Worm (Caenorhabditis elegans) whole organism, L1 larva: ENCODE data around the gene F45E1.2.

Source experiments
- C16A3.4 ChIP-seq: fragments of 150-350 bp; optimal IDR thresholded peaks from 2 replicates; lab custom pipeline; 2014; ENCODE audit warnings: missing biosample characterization, missing genetic modification characterization
- C34B4.2 ChIP-seq: sonication (generic microtip); optimal IDR thresholded peaks from 2 replicates; lab custom pipeline; 2017; ENCODE audit warnings: mild to moderate bottlenecking, missing genetic modification characterization, missing compliant biosample characterization
- F16B12.6 ChIP-seq: fragments of 150-350 bp; optimal IDR thresholded peaks from 2 replicates; lab custom pipeline; 2014; ENCODE audit warnings: missing biosample characterization, missing genetic modification characterization
- Y116A8C.19 ChIP-seq: sonication (generic microtip); optimal IDR thresholded peaks from 2 replicates; lab custom pipeline; 2016; ENCODE audit warnings: missing compliant biosample characterization, missing genetic modification characterization, borderline replicate concordance
- aha-1 ChIP-seq: fragments of 150-350 bp; optimal IDR thresholded peaks from 2 replicates; lab custom pipeline; 2014; ENCODE audit warnings: missing biosample characterization, missing genetic modification characterization
- aly-2 ChIP-seq: fragments of 150-350 bp; optimal IDR thresholded peaks from 2 replicates; lab custom pipeline; 2014; ENCODE audit warnings: missing biosample characterization, missing genetic modification characterization
- ama-1 ChIP-seq: fragments of 150-350 bp; optimal IDR thresholded peaks from 2 replicates; lab custom pipeline; 2014
- ceh-63 ChIP-seq: fragments of 200-800 bp; sonication (Bioruptor generic); optimal IDR thresholded peaks from 2 replicates; lab custom pipeline; 2018; ENCODE audit warnings: mild to moderate bottlenecking, missing genetic modification characterization, missing compliant biosample characterization
- ceh-8 ChIP-seq: fragments of 200-800 bp; sonication (Bioruptor generic); optimal IDR thresholded peaks from 2 replicates; lab custom pipeline; 2018; ENCODE audit warnings: mild to moderate bottlenecking, missing genetic modification characterization, moderate library complexity, missing compliant biosample characterization
- ceh-82 ChIP-seq, 3 experiments: fragments of 150-350 bp in 1 of 3; sonication (generic microtip) in 2 of 3; optimal IDR thresholded peaks; 2 replicates each; lab custom pipeline; 2014 to 2017; ENCODE audit warnings: missing biosample characterization in 3 of 3, missing genetic modification characterization in 3 of 3
- ceh-88 ChIP-seq: fragments of 200-800 bp; sonication (Bioruptor generic); IDR thresholded peaks from 2 replicates; pipeline ENCODE4 v1.3.6; 2022; ENCODE audit warnings: missing genetic modification characterization, missing compliant biosample characterization
- ces-1 ChIP-seq: fragments of 150-350 bp; optimal IDR thresholded peaks from 2 replicates; lab custom pipeline; 2014; ENCODE audit warnings: missing biosample characterization, missing genetic modification reagents, missing genetic modification characterization
- dsc-1 ChIP-seq: sonication (generic microtip); optimal IDR thresholded peaks from 2 replicates; lab custom pipeline; 2016; ENCODE audit warnings: mild to moderate bottlenecking, missing genetic modification characterization, missing compliant biosample characterization
- efl-1 ChIP-seq, 4 experiments: fragments of 150-350 bp; optimal IDR thresholded peaks in 3 of 4; peaks in 1 of 4; 1 replicate in 1 of 4; 2 replicates in 3 of 4; lab custom pipeline; 2014; ENCODE audit warnings: missing biosample characterization in 2 of 4, missing genetic modification characterization in 2 of 4, missing genetic modification reagents in 2 of 4
- efl-3 ChIP-seq: fragments of 200-800 bp; sonication (Bioruptor generic); optimal IDR thresholded peaks from 2 replicates; lab custom pipeline; 2018; ENCODE audit warnings: mild to moderate bottlenecking, missing genetic modification characterization, missing compliant biosample characterization
- egl-27 ChIP-seq, 2 experiments: fragments of 150-350 bp in 1 of 2; sonication (generic microtip); optimal IDR thresholded peaks; 3 replicates each; lab custom pipeline; 2017 to 2018; ENCODE audit warnings: missing biosample characterization in 2 of 2, missing genetic modification characterization in 2 of 2, missing genetic modification reagents in 2 of 2
- elt-2 ChIP-seq: sonication (generic microtip); optimal IDR thresholded peaks from 2 replicates; lab custom pipeline; 2016; ENCODE audit warnings: missing genetic modification characterization, mild to moderate bottlenecking, inconsistent platforms, missing compliant biosample characterization, missing genetic modification reagents
- elt-3 ChIP-seq, 6 experiments: fragments of 150-350 bp in 1 of 6; sonication (generic microtip); optimal IDR thresholded peaks; 2 replicates each; lab custom pipeline; 2017 to 2018; ENCODE audit warnings: missing biosample characterization in 6 of 6, missing genetic modification characterization in 6 of 6, inconsistent platforms in 1 of 6
- fkh-10 ChIP-seq: sonication (generic microtip); optimal IDR thresholded peaks from 2 replicates; lab custom pipeline; 2017; ENCODE audit warnings: missing biosample characterization, missing genetic modification reagents, missing genetic modification characterization
- fkh-4 ChIP-seq: sonication (generic microtip); optimal IDR thresholded peaks from 2 replicates; lab custom pipeline; 2016; ENCODE audit warnings: missing compliant biosample characterization, missing genetic modification characterization, borderline replicate concordance
- fkh-8 ChIP-seq: sonication (generic microtip); optimal IDR thresholded peaks from 2 replicates; lab custom pipeline; 2016; ENCODE audit warnings: mild to moderate bottlenecking, missing genetic modification characterization, missing compliant biosample characterization
- fos-1 ChIP-seq: fragments of 150-350 bp; optimal IDR thresholded peaks from 2 replicates; lab custom pipeline; 2014; ENCODE audit warnings: missing biosample characterization, missing genetic modification characterization
- grh-1 ChIP-seq: fragments of 200-800 bp; sonication (Bioruptor generic); IDR thresholded peaks from 2 replicates; pipeline ENCODE4 v1.3.6; 2022; ENCODE audit warnings: missing genetic modification reagents, missing genetic modification characterization, missing compliant biosample characterization
- hlh-17 ChIP-seq: fragments of 200-800 bp; sonication (Bioruptor generic); optimal IDR thresholded peaks from 2 replicates; lab custom pipeline; 2018; ENCODE audit warnings: missing genetic modification characterization, mild to moderate bottlenecking, missing compliant biosample characterization, moderate library complexity, borderline replicate concordance
- hlh-4 ChIP-seq: sonication (generic microtip); optimal IDR thresholded peaks from 2 replicates; lab custom pipeline; 2016; ENCODE audit warnings: mild to moderate bottlenecking, missing genetic modification characterization, missing compliant biosample characterization
- irx-1 ChIP-seq: sonication (generic microtip); optimal IDR thresholded peaks from 2 replicates; lab custom pipeline; 2016; ENCODE audit warnings: missing genetic modification characterization, missing compliant biosample characterization
- isw-1 ChIP-seq: fragments of 200-800 bp; sonication (Bioruptor generic); IDR thresholded peaks from 2 replicates; pipeline ENCODE4 v1.3.6; 2022; ENCODE audit warnings: missing genetic modification characterization, missing compliant biosample characterization
- jun-1 ChIP-seq: fragments of 150-350 bp; optimal IDR thresholded peaks from 2 replicates; lab custom pipeline; 2014; ENCODE audit warnings: missing biosample characterization, missing genetic modification reagents, missing genetic modification characterization
- lir-3 ChIP-seq: sonication (generic microtip); optimal IDR thresholded peaks from 2 replicates; lab custom pipeline; 2016; ENCODE audit warnings: mild to moderate bottlenecking, missing genetic modification characterization, moderate library complexity, missing compliant biosample characterization; ENCODE audit not compliant: poor library complexity
- mab-9 ChIP-seq: fragments of 200-800 bp; sonication (Bioruptor generic); IDR thresholded peaks from 2 replicates; pipeline ENCODE4 v1.3.6; 2022; ENCODE audit warnings: missing genetic modification reagents, missing genetic modification characterization, missing compliant biosample characterization
- mdl-1 ChIP-seq, 2 experiments: fragments of 150-350 bp; optimal IDR thresholded peaks; 2 replicates each; lab custom pipeline; 2014 to 2017; ENCODE audit warnings: missing biosample characterization in 2 of 2, missing genetic modification characterization in 2 of 2, inconsistent platforms in 1 of 2
- mef-2 ChIP-seq: fragments of 150-350 bp; optimal IDR thresholded peaks from 2 replicates; lab custom pipeline; 2014; ENCODE audit warnings: missing biosample characterization, missing genetic modification characterization
- mep-1 ChIP-seq: fragments of 150-350 bp; optimal IDR thresholded peaks from 2 replicates; lab custom pipeline; 2014; ENCODE audit warnings: missing biosample characterization, missing genetic modification characterization
- nhr-71 ChIP-seq: sonication (generic microtip); optimal IDR thresholded peaks from 2 replicates; lab custom pipeline; 2016; ENCODE audit warnings: mild to moderate bottlenecking, missing genetic modification characterization, moderate library complexity, missing compliant biosample characterization
- nhr-77 ChIP-seq: fragments of 150-350 bp; optimal IDR thresholded peaks from 2 replicates; lab custom pipeline; 2014; ENCODE audit warnings: missing biosample characterization, missing genetic modification characterization
- nhr-84 ChIP-seq: sonication (generic microtip); optimal IDR thresholded peaks from 2 replicates; lab custom pipeline; 2017; ENCODE audit warnings: missing biosample characterization, missing genetic modification characterization
- nhr-85 ChIP-seq: sonication (generic microtip); peaks from one replicate; lab custom pipeline; 2016; ENCODE audit warnings: missing genetic modification characterization, inconsistent platforms, missing compliant biosample characterization
- nhr-90 ChIP-seq: sonication (generic microtip); optimal IDR thresholded peaks from 2 replicates; lab custom pipeline; 2016; ENCODE audit warnings: mild to moderate bottlenecking, missing genetic modification characterization, missing compliant biosample characterization; ENCODE audit not compliant: poor library complexity
- pag-3 ChIP-seq: sonication (generic microtip); optimal IDR thresholded peaks from 2 replicates; lab custom pipeline; 2017; ENCODE audit warnings: missing genetic modification characterization, mild to moderate bottlenecking, missing compliant biosample characterization, antibody characterized with exemption, borderline replicate concordance; ENCODE audit not compliant: insufficient read depth
- rnt-1 ChIP-seq: sonication (generic microtip); optimal IDR thresholded peaks from 2 replicates; lab custom pipeline; 2016; ENCODE audit warnings: mild to moderate bottlenecking, missing genetic modification characterization, moderate library complexity, missing compliant biosample characterization
- skn-1 ChIP-seq: fragments of 150-350 bp; optimal IDR thresholded peaks from 2 replicates; lab custom pipeline; 2014; ENCODE audit warnings: missing biosample characterization, missing genetic modification characterization
- snpc-4 ChIP-seq: fragments of 150-350 bp; optimal IDR thresholded peaks from 2 replicates; lab custom pipeline; 2014; ENCODE audit warnings: missing biosample characterization, missing genetic modification characterization
- sox-4 ChIP-seq: sonication (generic microtip); optimal IDR thresholded peaks from 2 replicates; lab custom pipeline; 2016; ENCODE audit warnings: missing genetic modification characterization, missing compliant biosample characterization
- sptf-1 ChIP-seq: fragments of 150-350 bp; optimal IDR thresholded peaks from 2 replicates; lab custom pipeline; 2014; ENCODE audit warnings: missing biosample characterization, missing genetic modification characterization
- sup-37 ChIP-seq: fragments of 200-800 bp; sonication (Bioruptor generic); optimal IDR thresholded peaks from 2 replicates; lab custom pipeline; 2018; ENCODE audit warnings: mild to moderate bottlenecking, missing genetic modification characterization, missing compliant biosample characterization
- swsn-7 ChIP-seq: sonication (generic microtip); optimal IDR thresholded peaks from 2 replicates; lab custom pipeline; 2016; ENCODE audit warnings: missing genetic modification characterization, missing compliant biosample characterization
- unc-30 ChIP-seq: sonication (generic microtip); optimal IDR thresholded peaks from 2 replicates; lab custom pipeline; 2017; ENCODE audit warnings: missing biosample characterization, missing genetic modification characterization
- unc-98 ChIP-seq: fragments of 200-800 bp; sonication (Bioruptor generic); IDR thresholded peaks from 2 replicates; pipeline ENCODE4 v1.3.6; 2022; ENCODE audit warnings: missing genetic modification characterization, missing compliant biosample characterization
- zag-1 ChIP-seq: fragments of 150-350 bp; optimal IDR thresholded peaks from 2 replicates; lab custom pipeline; 2014; ENCODE audit warnings: missing biosample characterization, missing genetic modification characterization
- zip-4 ChIP-seq: fragments of 200-800 bp; sonication (Bioruptor generic); optimal IDR thresholded peaks from 2 replicates; lab custom pipeline; 2018; ENCODE audit warnings: mild to moderate bottlenecking, missing genetic modification characterization, moderate library complexity, missing compliant biosample characterization
- ztf-11 ChIP-seq, 2 experiments: sonication (generic microtip); optimal IDR thresholded peaks; 2 replicates each; lab custom pipeline; 2016 to 2017; ENCODE audit warnings: missing genetic modification characterization in 2 of 2, missing biosample characterization in 1 of 2, missing compliant biosample characterization in 1 of 2
- ztf-4 ChIP-seq: fragments of 150-350 bp; optimal IDR thresholded peaks from 2 replicates; lab custom pipeline; 2014; ENCODE audit warnings: missing biosample characterization, missing genetic modification characterization

F45E1.2 gene

ce11 chrX:8029080-8029479, 25.5 kb downstream of the F45E1.2 start, which contains the start of gene C34D10.1:
Gene C34D10.1 (plus strand): TSS chrX:8029479.
- peak; percentile 48 to 58 for TF ChIP-seq efl-1 (optimal IDR thresholded peaks at IDR 0.05; lab: Kevin White, UChicago)
- peak in 1 of 2 experiments; percentile 63 for TF ChIP-seq efl-1 (GFP tag; optimal IDR thresholded peaks at IDR 0.05 in 1 of 2; lab: Kevin White, UChicago)
- no peak for TF ChIP-seq nhr-84 (tag; lab: Kevin White, UChicago)
- TF ChIP-seq elt-3 (tag; optimal IDR thresholded peaks at IDR 0.05; lab: Kevin White, UChicago), result peak in 3 of 6 experiments; percentile 38 to 53 (median 51)
- no peak for TF ChIP-seq mef-2 (tag; lab: Kevin White, UChicago)
- peak; percentile 29 for TF ChIP-seq isw-1 (GFP tag; lab: Robert Waterston, UW)
- peak; percentile 60 for TF ChIP-seq fkh-8 (tag; lab: Kevin White, UChicago)
- TF ChIP-seq irx-1, result peak; percentile 16
- no peak for TF ChIP-seq egl-27 (tag; optimal IDR thresholded peaks at IDR 0.05; lab: Kevin White, UChicago)
- no peak for TF ChIP-seq ztf-4 (tag; lab: Kevin White, UChicago)
- no peak for TF ChIP-seq C34B4.2 (tag; lab: Kevin White, UChicago)
- TF ChIP-seq sup-37, result no peak
- TF ChIP-seq ceh-8 (GFP tag; lab: Kevin White, UChicago), result no peak
- TF ChIP-seq fkh-10 (GFP tag; lab: Kevin White, UChicago), result no peak
- TF ChIP-seq mab-9, result no peak
- no peak for TF ChIP-seq hlh-4
- no peak for TF ChIP-seq zag-1 (tag; lab: Kevin White, UChicago)
- no peak for TF ChIP-seq aly-2 (tag; lab: Kevin White, UChicago)
- TF ChIP-seq snpc-4 (tag; lab: Kevin White, UChicago), result peak; percentile 31
- TF ChIP-seq C16A3.4, result peak; percentile 79
- no peak for TF ChIP-seq efl-3 (GFP tag; lab: Kevin White, UChicago)
- TF ChIP-seq aha-1, result no peak
- TF ChIP-seq dsc-1, result peak; percentile 48
- TF ChIP-seq nhr-90 (tag; lab: Kevin White, UChicago), result peak; percentile 63
- peak; percentile 21 for TF ChIP-seq F16B12.6
- no peak for TF ChIP-seq zip-4 (GFP tag; lab: Kevin White, UChicago)
- TF ChIP-seq unc-98 (GFP tag; lab: Robert Waterston, UW), result no peak
- peak; percentile 40 for TF ChIP-seq jun-1
- TF ChIP-seq nhr-77 (tag; lab: Kevin White, UChicago), result peak; percentile 54
- TF ChIP-seq fkh-4 (tag; lab: Kevin White, UChicago), result no peak
- TF ChIP-seq unc-30 (tag; lab: Kevin White, UChicago), result no peak
- peak; percentile 83 for TF ChIP-seq rnt-1
- TF ChIP-seq lir-3 (tag; lab: Kevin White, UChicago), result no peak
- no peak for TF ChIP-seq Y116A8C.19
- TF ChIP-seq nhr-85 (tag; lab: Kevin White, UChicago), result peak; percentile 91
- no peak for TF ChIP-seq skn-1 (tag; lab: Kevin White, UChicago)
- TF ChIP-seq ceh-82 (tag; optimal IDR thresholded peaks at IDR 0.05; lab: Kevin White, UChicago), result peak; percentile 46 to 65 (median 56)
- no peak for TF ChIP-seq elt-2 (tag; lab: Kevin White, UChicago)
- TF ChIP-seq fos-1, result peak; percentile 5
- peak; percentile 78 for TF ChIP-seq swsn-7
- TF ChIP-seq sox-4, result no peak
- TF ChIP-seq nhr-71 (tag; lab: Kevin White, UChicago), result peak; percentile 90
- TF ChIP-seq sptf-1 (tag; lab: Kevin White, UChicago), result no peak
- peak; percentile 15 for TF ChIP-seq ama-1 (lab: Kevin White, UChicago)
- TF ChIP-seq mdl-1 (tag; optimal IDR thresholded peaks at IDR 0.05; lab: Kevin White, UChicago), result peak in 1 of 2 experiments; percentile 83
- no peak for TF ChIP-seq ceh-88 (GFP tag; lab: Robert Waterston, UW)
- TF ChIP-seq pag-3 (tag; lab: Kevin White, UChicago), result no peak
- TF ChIP-seq ceh-63, result no peak
- TF ChIP-seq ztf-11 (tag; optimal IDR thresholded peaks at IDR 0.05; lab: Kevin White, UChicago), result no peak
- no peak for TF ChIP-seq ces-1 (GFP tag; lab: Kevin White, UChicago)
- no peak for TF ChIP-seq hlh-17 (GFP tag; lab: Kevin White, UChicago)
- TF ChIP-seq mep-1 (tag; lab: Kevin White, UChicago), result peak; percentile 83
- peak; percentile 71 for TF ChIP-seq grh-1
